Fruit fly (Drosophila melanogaster) whole organism, prepupa: ENCODE data around the gene Nup154.

Experiments
- CG16779 ChIP-seq: fragments of 200-800 bp; sonication (Bioruptor generic); optimal IDR thresholded peaks from 3 replicates; lab custom pipeline; 2017; ENCODE audit warnings: missing biosample characterization, mild to moderate bottlenecking, missing genetic modification characterization
- CG7368 ChIP-seq: fragments of 200-800 bp; sonication (Bioruptor generic); optimal IDR thresholded peaks from 3 replicates; lab custom pipeline; 2016; ENCODE audit warnings: missing biosample characterization, missing genetic modification characterization
- CG9139 ChIP-seq: fragments of 200-800 bp; sonication (Bioruptor generic); optimal IDR thresholded peaks from 3 replicates; lab custom pipeline; 2017; ENCODE audit warnings: missing biosample characterization, mild to moderate bottlenecking, missing genetic modification characterization
- Hr39 ChIP-seq: fragments of 200-800 bp; sonication (Bioruptor generic); optimal IDR thresholded peaks from 2 replicates; lab custom pipeline; 2016; ENCODE audit warnings: missing biosample characterization, missing genetic modification characterization
- Sox14 ChIP-seq: fragments of 200-800 bp; sonication (Bioruptor generic); optimal IDR thresholded peaks from 3 replicates; lab custom pipeline; 2016; ENCODE audit warnings: missing biosample characterization, missing genetic modification characterization
- fd59A ChIP-seq: fragments of 200-800 bp; sonication (Bioruptor generic); optimal IDR thresholded peaks from 2 replicates; lab custom pipeline; 2017; ENCODE audit warnings: missing biosample characterization, mild to moderate bottlenecking, missing genetic modification characterization, missing genetic modification reagents

DNA sequence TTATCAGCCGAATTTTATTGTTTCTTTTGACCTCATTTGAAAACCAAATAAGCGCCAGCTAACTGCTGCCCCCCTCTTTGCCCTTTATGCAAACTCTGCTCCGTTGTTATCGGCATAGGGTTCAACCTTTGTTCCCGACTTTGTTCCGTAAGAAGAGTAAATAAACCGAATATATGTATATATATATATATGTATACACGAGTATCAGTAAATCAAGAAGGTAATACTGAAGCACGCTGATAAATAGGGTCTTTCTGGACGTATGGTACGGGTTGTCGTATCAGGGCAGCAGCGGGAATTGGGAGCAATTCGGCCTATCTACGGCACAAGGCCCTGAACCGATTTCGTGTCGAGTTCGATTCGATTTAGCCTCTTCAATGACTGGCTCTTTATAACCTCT, 34.3 kb downstream of the Nup154 start:
- TF ChIP-seq CG9139 (GFP tag; lab: Kevin White, UChicago), result no peak
- TF ChIP-seq CG16779 (tag; lab: Kevin White, UChicago), result no peak
- no peak for TF ChIP-seq CG7368
- TF ChIP-seq Sox14 (GFP tag; lab: Kevin White, UChicago), result no peak
- no peak for TF ChIP-seq Hr39 (GFP tag; lab: Kevin White, UChicago)
- no peak for TF ChIP-seq fd59A
